Worm (Caenorhabditis elegans) whole organism, early embryonic: Measurements from ENCODE around the gene F35F10.13.

Experiments
- B0310.2 ChIP-seq: sonication (generic microtip); optimal IDR thresholded peaks from 2 replicates; lab custom pipeline; 2016; ENCODE audit warnings: mild to moderate bottlenecking, missing genetic modification characterization, missing compliant biosample characterization
- aly-1 ChIP-seq: sonication (generic microtip); optimal IDR thresholded peaks from 2 replicates; lab custom pipeline; 2016; ENCODE audit warnings: missing genetic modification characterization, missing compliant biosample characterization
- ama-1 ChIP-seq: fragments of 150-350 bp; optimal IDR thresholded peaks from 2 replicates; lab custom pipeline; 2014
- ceh-13 ChIP-seq: fragments of 200-800 bp; sonication (Bioruptor generic); optimal IDR thresholded peaks from 2 replicates; lab custom pipeline; 2018; ENCODE audit warnings: mild to moderate bottlenecking, missing genetic modification characterization, missing compliant biosample characterization
- ceh-36 ChIP-seq: sonication (generic microtip); optimal IDR thresholded peaks from 2 replicates; lab custom pipeline; 2016; ENCODE audit warnings: missing genetic modification characterization, inconsistent platforms, missing compliant biosample characterization
- ets-7 ChIP-seq: sonication (generic microtip); optimal IDR thresholded peaks from 2 replicates; lab custom pipeline; 2016; ENCODE audit warnings: missing genotype, missing genetic modification characterization, missing compliant biosample characterization
- flt-1 ChIP-seq: fragments of 200-800 bp; sonication (Bioruptor generic); IDR thresholded peaks from 2 replicates; pipeline ENCODE4 v1.3.6; 2022; ENCODE audit warnings: missing genetic modification characterization, missing compliant biosample characterization
- hmbx-1 ChIP-seq: sonication (generic microtip); optimal IDR thresholded peaks from 2 replicates; lab custom pipeline; 2016; ENCODE audit warnings: mild to moderate bottlenecking, missing genetic modification characterization, missing compliant biosample characterization
- hmg-4 ChIP-seq: fragments of 200-800 bp; sonication (Bioruptor generic); optimal IDR thresholded peaks from 2 replicates; lab custom pipeline; 2018; ENCODE audit warnings: mild to moderate bottlenecking, missing genetic modification characterization, missing compliant biosample characterization
- hnd-1 ChIP-seq: sonication (generic microtip); optimal IDR thresholded peaks from 2 replicates; lab custom pipeline; 2016; ENCODE audit warnings: missing genetic modification characterization, missing compliant biosample characterization
- pes-1 ChIP-seq: fragments of 200-800 bp; sonication (Bioruptor generic); IDR thresholded peaks from 2 replicates; pipeline ENCODE4 v1.3.6; 2022; ENCODE audit warnings: missing genetic modification reagents, missing genetic modification characterization, missing compliant biosample characterization
- sea-1 ChIP-seq: fragments of 200-800 bp; sonication (Bioruptor generic); conservative IDR thresholded peaks from 2 replicates; pipeline ENCODE4 v1.3.6; 2022; ENCODE audit warnings: missing genetic modification characterization, missing compliant biosample characterization
- tbx-37 ChIP-seq: fragments of 200-800 bp; sonication (Bioruptor generic); conservative IDR thresholded peaks from 2 replicates; pipeline ENCODE4 v1.3.6; 2022; ENCODE audit warnings: missing genetic modification reagents, missing genetic modification characterization, missing compliant biosample characterization
- tra-4 ChIP-seq: sonication (generic microtip); optimal IDR thresholded peaks from 2 replicates; lab custom pipeline; 2017; ENCODE audit warnings: missing genetic modification characterization, missing compliant biosample characterization

DNA sequence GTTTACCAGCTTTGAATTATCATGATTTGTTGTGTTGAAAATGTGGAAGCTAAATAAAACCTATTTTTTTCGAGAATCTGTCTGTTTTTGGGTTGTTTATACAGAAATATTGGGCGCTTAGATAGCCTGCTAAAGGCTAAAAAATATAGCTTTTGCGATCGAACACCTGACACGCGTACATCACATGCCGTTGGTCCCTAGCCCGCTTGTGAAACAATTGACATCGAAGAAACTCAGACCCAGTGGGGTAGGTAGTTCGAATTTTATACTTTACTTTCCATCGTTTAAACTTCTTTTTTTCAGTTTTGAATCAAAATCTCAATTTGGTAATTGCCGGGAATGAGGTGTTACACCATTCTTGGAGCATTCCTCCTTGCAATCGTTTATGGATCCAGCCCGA, 20.1 kb upstream of the F35F10.13 start, which contains the start of gene C17B7.4:
- TF ChIP-seq sea-1 (GFP tag; lab: Robert Waterston, UW) (no peak), hmg-4 (GFP tag; lab: Kevin White, UChicago) (no peak), ets-7 (tag; lab: Kevin White, UChicago) (no peak), pes-1 (GFP tag; lab: Robert Waterston, UW) (no peak), tbx-37 (GFP tag; lab: Robert Waterston, UW) (no peak), ceh-13 (GFP tag; lab: Kevin White, UChicago) (no peak), aly-1 (tag; lab: Kevin White, UChicago) (no peak), tra-4 (tag; lab: Kevin White, UChicago) (no peak), hnd-1 (no peak), ama-1 (lab: Kevin White, UChicago) (no peak), hmbx-1 (tag; lab: Kevin White, UChicago) (no peak), flt-1 (GFP tag; lab: Robert Waterston, UW) (no peak), B0310.2 (tag; lab: Kevin White, UChicago) (no peak), ceh-36 (tag; lab: Kevin White, UChicago) (no peak)
